Worm (Caenorhabditis elegans): Measurements from ENCODE around the gene B0507.6.

DNA sequence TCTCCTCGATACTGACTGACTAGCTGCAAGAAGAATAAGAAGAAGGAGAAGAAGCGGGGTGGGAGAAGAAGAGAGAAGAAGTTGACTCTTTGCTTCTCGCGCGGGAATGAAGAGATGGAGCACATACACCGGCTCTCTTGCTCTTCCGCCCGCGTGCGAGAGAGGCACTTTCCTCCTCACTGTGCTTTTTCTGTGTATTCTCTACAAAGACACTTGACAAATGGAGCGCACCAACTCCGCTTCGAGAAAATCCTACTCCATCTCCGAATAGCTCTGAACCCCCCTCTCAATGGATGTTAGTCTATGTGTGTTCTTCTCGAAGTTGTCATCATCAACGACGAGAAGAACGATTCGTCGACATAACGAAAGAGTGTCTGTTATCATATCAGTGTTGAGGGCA is 38.5 kb downstream of the B0507.6 start:
- TF ChIP-seq egl-27 (tag; optimal IDR thresholded peaks at IDR 0.05), result no peak
- no peak for TF ChIP-seq nhr-11 (tag; optimal IDR thresholded peaks at IDR 0.05)
- no peak for TF ChIP-seq Y48G9A.11 (GFP tag; IDR thresholded peaks at IDR 0.05)
- TF ChIP-seq fos-1 (tag; optimal IDR thresholded peaks at IDR 0.05), result no peak
- TF ChIP-seq tag-97 (GFP tag; IDR thresholded peaks at IDR 0.05), result no peak
- no peak for TF ChIP-seq skn-1 (tag; optimal IDR thresholded peaks at IDR 0.05)
- no peak for TF ChIP-seq lsy-2 (tag; optimal IDR thresholded peaks at IDR 0.05)
- TF ChIP-seq nhr-237 (tag; optimal IDR thresholded peaks at IDR 0.05), result no peak
- no peak for TF ChIP-seq daf-19 (GFP tag; conservative IDR thresholded peaks at IDR 0.05)
- TF ChIP-seq madf-9 (GFP tag; conservative IDR thresholded peaks at IDR 0.05), result no peak
- no peak for TF ChIP-seq mep-1 (tag; optimal IDR thresholded peaks at IDR 0.05)
- no peak for TF ChIP-seq ceh-82 (tag; optimal IDR thresholded peaks at IDR 0.05)
- TF ChIP-seq ceh-44 (GFP tag; IDR thresholded peaks at IDR 0.05), result no peak
- TF ChIP-seq nhr-48 (tag; optimal IDR thresholded peaks at IDR 0.05), result no peak

All from whole organism, L4 larva.